Worm (Caenorhabditis elegans) whole organism, L4 larva: Measurements from ENCODE around the gene vem-1.

Source experiments
- F26F4.8 ChIP-seq: fragments of 200-800 bp; sonication (Bioruptor generic); conservative IDR thresholded peaks from 2 replicates; pipeline ENCODE4 v1.3.6; 2022; ENCODE audit warnings: missing genetic modification characterization, missing compliant biosample characterization
- F44E2.7 ChIP-seq: fragments of 200-800 bp; sonication (Bioruptor generic); IDR thresholded peaks from 2 replicates; pipeline ENCODE4 v2.1.2; 2022; ENCODE audit warnings: missing genetic modification characterization, missing compliant biosample characterization
- T20F7.1 ChIP-seq: fragments of 200-800 bp; sonication (Bioruptor generic); optimal IDR thresholded peaks from 2 replicates; lab custom pipeline; 2018; ENCODE audit warnings: mild to moderate bottlenecking, missing genetic modification characterization, missing compliant biosample characterization
- T26A8.4 ChIP-seq: fragments of 200-800 bp; sonication (Bioruptor generic); IDR thresholded peaks from 2 replicates; pipeline ENCODE4 v1.3.6; 2022; ENCODE audit warnings: missing genetic modification characterization, missing compliant biosample characterization
- aha-1 ChIP-seq: fragments of 150-350 bp; peaks from one replicate; lab custom pipeline; 2014; ENCODE audit warnings: missing biosample characterization, missing genetic modification characterization
- ama-1 ChIP-seq: fragments of 150-350 bp; optimal IDR thresholded peaks from 2 replicates; lab custom pipeline; 2014; ENCODE audit warnings: inconsistent platforms, mixed read lengths
- ceh-20 ChIP-seq: fragments of 200-800 bp; sonication (Bioruptor generic); IDR thresholded peaks from 2 replicates; pipeline ENCODE4 v1.3.6; 2022; ENCODE audit warnings: missing genetic modification reagents, missing genetic modification characterization, missing compliant biosample characterization
- ceh-28 ChIP-seq: fragments of 150-350 bp; optimal IDR thresholded peaks from 2 replicates; lab custom pipeline; 2014; ENCODE audit warnings: missing biosample characterization, missing genetic modification reagents, missing genetic modification characterization
- ceh-44 ChIP-seq: fragments of 200-800 bp; sonication (Bioruptor generic); IDR thresholded peaks from 2 replicates; pipeline ENCODE4 v1.3.6; 2022; ENCODE audit warnings: missing genetic modification reagents, missing genetic modification characterization, missing compliant biosample characterization
- ceh-82 ChIP-seq: sonication (generic microtip); optimal IDR thresholded peaks from 2 replicates; lab custom pipeline; 2017; ENCODE audit warnings: missing biosample characterization, missing genetic modification characterization
- daf-12 ChIP-seq: fragments of 150-350 bp; optimal IDR thresholded peaks from 2 replicates; lab custom pipeline; 2014; ENCODE audit warnings: missing biosample characterization, missing genetic modification reagents, missing genetic modification characterization
- daf-16 ChIP-seq, 3 experiments: sonication (generic microtip); optimal IDR thresholded peaks; 2 replicates each; lab custom pipeline; 2016 to 2017; ENCODE audit warnings: missing genetic modification characterization in 3 of 3, missing genetic modification reagents in 3 of 3, mild to moderate bottlenecking in 2 of 3, missing compliant biosample characterization in 2 of 3, missing biosample characterization in 1 of 3, moderate library complexity in 1 of 3
- dmd-6 ChIP-seq: fragments of 200-800 bp; sonication (Bioruptor generic); IDR thresholded peaks from 2 replicates; pipeline ENCODE4 v1.3.6; 2022; ENCODE audit warnings: missing genetic modification reagents, missing genetic modification characterization, missing compliant biosample characterization
- dmd-8 ChIP-seq: fragments of 200-800 bp; sonication (Bioruptor generic); IDR thresholded peaks from 2 replicates; pipeline ENCODE4 v1.3.6; 2022; ENCODE audit warnings: missing genetic modification characterization, missing compliant biosample characterization
- dmd-9 ChIP-seq: fragments of 200-800 bp; sonication (Bioruptor generic); IDR thresholded peaks from 2 replicates; pipeline ENCODE4 v1.3.6; 2022; ENCODE audit warnings: missing genetic modification reagents, missing genetic modification characterization, missing compliant biosample characterization
- dve-1 ChIP-seq: sonication (generic microtip); optimal IDR thresholded peaks from 2 replicates; lab custom pipeline; 2017; ENCODE audit warnings: antibody characterized with exemption, mild to moderate bottlenecking, missing genetic modification characterization, missing compliant biosample characterization; ENCODE audit not compliant: insufficient read depth
- hlh-11 ChIP-seq: fragments of 200-800 bp; sonication (Bioruptor generic); optimal IDR thresholded peaks from 2 replicates; lab custom pipeline; 2018; ENCODE audit warnings: mild to moderate bottlenecking, missing genetic modification characterization, missing compliant biosample characterization
- hlh-30 ChIP-seq: sonication (generic microtip); optimal IDR thresholded peaks from 2 replicates; lab custom pipeline; 2017; ENCODE audit warnings: antibody characterized with exemption, mild to moderate bottlenecking, missing genetic modification characterization, missing compliant biosample characterization; ENCODE audit not compliant: insufficient read depth
- hmg-1.1 ChIP-seq: fragments of 200-800 bp; sonication (Bioruptor generic); IDR thresholded peaks from 2 replicates; pipeline ENCODE4 v1.3.6; 2022; ENCODE audit warnings: missing genetic modification reagents, missing genetic modification characterization, missing compliant biosample characterization
- lim-7 ChIP-seq: fragments of 200-800 bp; sonication (Bioruptor generic); IDR thresholded peaks from 2 replicates; pipeline ENCODE4 v1.3.6; 2022; ENCODE audit warnings: missing genetic modification characterization, missing compliant biosample characterization
- lin-1 ChIP-seq: fragments of 200-800 bp; sonication (Bioruptor generic); IDR thresholded peaks from 2 replicates; pipeline ENCODE4 v1.3.6; 2022; ENCODE audit warnings: missing genetic modification reagents, missing genetic modification characterization, missing compliant biosample characterization
- lin-38 ChIP-seq: fragments of 200-800 bp; sonication (Bioruptor generic); IDR thresholded peaks from 2 replicates; pipeline ENCODE4 v1.3.6; 2022; ENCODE audit warnings: missing genetic modification reagents, missing genetic modification characterization, missing compliant biosample characterization
- madf-5 ChIP-seq, 2 experiments: fragments of 200-800 bp; sonication (Bioruptor generic); IDR thresholded peaks; 2 replicates each; pipeline ENCODE4 v1.3.6; 2022; ENCODE audit warnings: missing compliant biosample characterization in 2 of 2, missing genetic modification characterization in 2 of 2
- mdl-1 ChIP-seq, 2 experiments: fragments of 150-350 bp in 1 of 2; sonication (generic microtip) in 1 of 2; optimal IDR thresholded peaks; 2 replicates each; lab custom pipeline; 2014 to 2017; ENCODE audit warnings: missing biosample characterization in 2 of 2, missing genetic modification characterization in 2 of 2
- nhr-10 ChIP-seq: fragments of 150-350 bp; optimal IDR thresholded peaks from 2 replicates; lab custom pipeline; 2014; ENCODE audit warnings: missing biosample characterization, missing genetic modification characterization
- nhr-102 ChIP-seq: sonication (generic microtip); optimal IDR thresholded peaks from 2 replicates; lab custom pipeline; 2016; ENCODE audit warnings: mild to moderate bottlenecking, missing genetic modification characterization, moderate library complexity, missing compliant biosample characterization
- nhr-237 ChIP-seq: sonication (generic microtip); optimal IDR thresholded peaks from 2 replicates; lab custom pipeline; 2017; ENCODE audit warnings: missing biosample characterization, missing genetic modification characterization
- nhr-25 ChIP-seq: sonication (generic microtip); optimal IDR thresholded peaks from 2 replicates; lab custom pipeline; 2017; ENCODE audit warnings: missing genetic modification characterization, mild to moderate bottlenecking, missing compliant biosample characterization, antibody characterized with exemption, moderate library complexity, borderline replicate concordance; ENCODE audit not compliant: insufficient read depth
- nhr-28 ChIP-seq: fragments of 150-350 bp; optimal IDR thresholded peaks from 2 replicates; lab custom pipeline; 2014; ENCODE audit warnings: missing biosample characterization, missing genetic modification characterization
- nhr-42 ChIP-seq: fragments of 200-800 bp; sonication (Bioruptor generic); IDR thresholded peaks from 2 replicates; pipeline ENCODE4 v1.3.6; 2022; ENCODE audit warnings: missing genetic modification characterization, missing compliant biosample characterization
- nhr-48 ChIP-seq: sonication (generic microtip); optimal IDR thresholded peaks from 2 replicates; lab custom pipeline; 2016; ENCODE audit warnings: mild to moderate bottlenecking, missing genetic modification characterization, missing compliant biosample characterization
- pha-4 ChIP-seq, 2 experiments: fragments of 150-350 bp in 1 of 2; fragments of 200-800 bp in 1 of 2; sonication (Bioruptor generic) in 1 of 2; IDR thresholded peaks in 1 of 2; optimal IDR thresholded peaks in 1 of 2; 2 replicates each; pipeline versions ENCODE4 v1.3.6 to Lab custom; 2014 to 2022; ENCODE audit warnings: missing genetic modification characterization in 2 of 2, missing genetic modification reagents in 2 of 2, missing biosample characterization in 1 of 2, missing compliant biosample characterization in 1 of 2
- php-3 ChIP-seq: fragments of 200-800 bp; sonication (Bioruptor generic); IDR thresholded peaks from 2 replicates; pipeline ENCODE4 v1.3.6; 2022; ENCODE audit warnings: missing genetic modification reagents, missing genetic modification characterization, missing compliant biosample characterization
- pqm-1 ChIP-seq: sonication (generic microtip); optimal IDR thresholded peaks from 2 replicates; lab custom pipeline; 2017; ENCODE audit warnings: missing biosample characterization, missing genetic modification characterization
- sdz-12 ChIP-seq: fragments of 200-800 bp; sonication (Bioruptor generic); optimal IDR thresholded peaks from 2 replicates; lab custom pipeline; 2018; ENCODE audit warnings: mild to moderate bottlenecking, missing genetic modification characterization, missing compliant biosample characterization
- set-16 ChIP-seq: fragments of 200-800 bp; sonication (Bioruptor generic); IDR thresholded peaks from 2 replicates; pipeline ENCODE4 v1.3.6; 2022; ENCODE audit warnings: missing genetic modification reagents, missing genetic modification characterization, missing compliant biosample characterization
- snpc-4 ChIP-seq: fragments of 150-350 bp; optimal IDR thresholded peaks from 2 replicates; lab custom pipeline; 2014; ENCODE audit warnings: missing biosample characterization, missing genetic modification characterization
- spr-3 ChIP-seq: fragments of 200-800 bp; sonication (Bioruptor generic); optimal IDR thresholded peaks from 2 replicates; lab custom pipeline; 2018; ENCODE audit warnings: mild to moderate bottlenecking, missing genetic modification characterization, missing compliant biosample characterization
- tag-97 ChIP-seq: fragments of 200-800 bp; sonication (Bioruptor generic); IDR thresholded peaks from 2 replicates; pipeline ENCODE4 v1.3.6; 2022; ENCODE audit warnings: missing genetic modification characterization, missing compliant biosample characterization
- tra-1 ChIP-seq: fragments of 200-800 bp; sonication (Bioruptor generic); IDR thresholded peaks from 2 replicates; pipeline ENCODE4 v1.3.6; 2022; ENCODE audit warnings: missing genetic modification reagents, missing genetic modification characterization, missing compliant biosample characterization
- unc-130 ChIP-seq: sonication (generic microtip); optimal IDR thresholded peaks from 2 replicates; lab custom pipeline; 2016; ENCODE audit warnings: missing genetic modification reagents, missing genetic modification characterization, missing compliant biosample characterization
- unc-62 ChIP-seq, 3 experiments: fragments of 150-350 bp in 1 of 3; sonication (generic microtip); optimal IDR thresholded peaks in 2 of 3; peaks in 1 of 3; 1 replicate in 1 of 3; 2 replicates in 2 of 3; lab custom pipeline; 2014 to 2017; ENCODE audit warnings: missing biosample characterization in 3 of 3, missing genetic modification characterization in 3 of 3, missing genetic modification reagents in 3 of 3, missing genotype in 1 of 3
- vab-7 ChIP-seq: fragments of 200-800 bp; sonication (Bioruptor generic); IDR thresholded peaks from 2 replicates; pipeline ENCODE4 v1.3.6; 2022; ENCODE audit warnings: missing genetic modification reagents, missing genetic modification characterization, missing compliant biosample characterization
- zfp-3 ChIP-seq: fragments of 200-800 bp; sonication (Bioruptor generic); conservative IDR thresholded peaks from 2 replicates; pipeline ENCODE4 v1.3.6; 2022; ENCODE audit warnings: missing genetic modification reagents, missing genetic modification characterization, missing compliant biosample characterization
- zip-11 ChIP-seq: fragments of 200-800 bp; sonication (Bioruptor generic); IDR thresholded peaks from 2 replicates; pipeline ENCODE4 v1.3.6; 2022; ENCODE audit warnings: missing genetic modification characterization, missing compliant biosample characterization
- ztf-7 ChIP-seq: fragments of 150-350 bp; optimal IDR thresholded peaks from 2 replicates; lab custom pipeline; 2014; ENCODE audit warnings: missing biosample characterization, missing genetic modification characterization

Gene vem-1

DNA sequence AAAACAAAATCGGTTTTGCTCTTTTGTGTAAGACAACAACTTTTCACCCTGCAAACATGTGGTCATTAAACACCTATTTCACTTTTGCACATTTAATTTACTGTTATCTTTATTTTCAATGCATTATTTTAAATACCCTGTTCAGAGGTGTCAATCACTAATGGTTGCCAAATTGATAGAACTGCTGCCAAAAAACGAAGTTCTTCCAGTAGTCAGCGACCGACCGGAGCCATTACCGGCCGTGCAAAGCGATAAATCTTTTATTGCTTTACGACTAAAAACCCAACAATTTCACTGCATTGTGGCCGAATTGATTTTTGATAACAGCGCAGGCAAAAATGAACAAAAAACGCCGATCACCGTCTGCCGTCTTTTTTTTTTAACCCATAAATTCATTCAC is 13.8 kb downstream of the vem-1 start:
- TF ChIP-seq lin-38 (no peak), dve-1 (peak; percentile 65), aha-1 (tag; lab: Kevin White, UChicago) (no peak), hlh-11 (tag; lab: Kevin White, UChicago) (peak; percentile 65), nhr-28 (tag; lab: Kevin White, UChicago) (peak; percentile 55), nhr-237 (tag; lab: Kevin White, UChicago) (no peak), lin-1 (GFP tag; lab: Robert Waterston, UW) (no peak), F44E2.7 (GFP tag; lab: Robert Waterston, UW) (no peak), dmd-9 (no peak), tra-1 (GFP tag; lab: Robert Waterston, UW) (peak; percentile 92), php-3 (GFP tag; lab: Robert Waterston, UW) (peak; percentile 98), dmd-6 (GFP tag; lab: Robert Waterston, UW) (peak; percentile 81), pqm-1 (tag; lab: Kevin White, UChicago) (peak; percentile 2), T26A8.4 (GFP tag; lab: Robert Waterston, UW) (no peak), lim-7 (GFP tag; lab: Robert Waterston, UW) (no peak), daf-16 (GFP tag; optimal IDR thresholded peaks at IDR 0.05; lab: Kevin White, UChicago) (no peak), daf-16 (tag; optimal IDR thresholded peaks at IDR 0.05; lab: Kevin White, UChicago) (peak; percentile 39), F26F4.8 (GFP tag; lab: Robert Waterston, UW) (no peak), ceh-20 (peak; percentile 72; the same call in 1 of the 2 replicates)

ce11 chrX:8069293-8069692 is 19.1 kb downstream of the vem-1 start, which contains the start of gene C18A11.1:
Gene C18A11.1 (plus strand): TSS chrX:8069328.
- TF ChIP-seq hlh-30 (tag; lab: Kevin White, UChicago) (peak; percentile 54), nhr-48 (peak; percentile 54), unc-130 (GFP tag; lab: Kevin White, UChicago) (no peak), nhr-28 (tag; lab: Kevin White, UChicago) (peak; percentile 84), php-3 (GFP tag; lab: Robert Waterston, UW) (0 out of 2 replicates have a peak, but pooled peaks have one; percentile 7), zfp-3 (GFP tag; lab: Robert Waterston, UW) (no peak), T20F7.1 (GFP tag; lab: Kevin White, UChicago) (peak; percentile 38), nhr-42 (GFP tag; lab: Robert Waterston, UW) (no peak), madf-5 (GFP tag; IDR thresholded peaks at IDR 0.05; lab: Robert Waterston, UW) (no peak), nhr-10 (tag; lab: Kevin White, UChicago) (no peak), vab-7 (GFP tag; lab: Robert Waterston, UW) (no peak), ceh-82 (tag; lab: Kevin White, UChicago) (no peak), mdl-1 (tag; optimal IDR thresholded peaks at IDR 0.05; lab: Kevin White, UChicago) (peak in 1 of 2 experiments; percentile 13), ztf-7 (tag; lab: Kevin White, UChicago) (no peak), pha-4 (GFP tag; IDR thresholded peaks at IDR 0.05; lab: Robert Waterston, UW) (no peak), pha-4 (tag; optimal IDR thresholded peaks at IDR 0.05; lab: Kevin White, UChicago) (peak; percentile 39), hlh-11 (tag; lab: Kevin White, UChicago) (peak; percentile 80), zip-11 (GFP tag; lab: Robert Waterston, UW) (no peak), daf-16 (GFP tag; optimal IDR thresholded peaks at IDR 0.05; lab: Kevin White, UChicago) (peak in 1 of 2 experiments; percentile 28), daf-16 (tag; optimal IDR thresholded peaks at IDR 0.05; lab: Kevin White, UChicago) (peak; percentile 96), nhr-102 (tag; lab: Kevin White, UChicago) (peak; percentile 25), dmd-6 (GFP tag; lab: Robert Waterston, UW) (peak; percentile 72), spr-3 (no peak), nhr-25 (tag; lab: Kevin White, UChicago) (no peak), dmd-8 (GFP tag; lab: Robert Waterston, UW) (no peak), lin-1 (GFP tag; lab: Robert Waterston, UW) (0 out of 2 replicates have a peak, but pooled peaks have one; percentile 31), lim-7 (GFP tag; lab: Robert Waterston, UW) (no peak), ceh-28 (tag; lab: Kevin White, UChicago) (peak; percentile 11), tag-97 (GFP tag; lab: Robert Waterston, UW) (no peak), pqm-1 (tag; lab: Kevin White, UChicago) (peak; percentile 29), set-16 (no peak), sdz-12 (GFP tag; lab: Kevin White, UChicago) (no peak), F26F4.8 (GFP tag; lab: Robert Waterston, UW) (no peak), hmg-1.1 (GFP tag; lab: Robert Waterston, UW) (no peak), ceh-44 (GFP tag; lab: Robert Waterston, UW) (no peak), daf-12 (no peak), ama-1 (no peak), snpc-4 (tag; lab: Kevin White, UChicago) (no peak), unc-62 (GFP tag; optimal IDR thresholded peaks at IDR 0.05 in 1 of 2; lab: Kevin White, UChicago) (peak in 1 of 2 experiments; percentile 22), unc-62 (tag; optimal IDR thresholded peaks at IDR 0.05; lab: Kevin White, UChicago) (no peak), aha-1 (tag; lab: Kevin White, UChicago) (no peak)
